Fruit fly (Drosophila melanogaster) whole organism, embryonic: ENCODE measurements around the gene Chchd2.

Experiments
- Atf3 ChIP-seq: fragments of 200-800 bp; sonication (Bioruptor generic); optimal IDR thresholded peaks from 3 replicates; lab custom pipeline; 2016; ENCODE audit warnings: missing biosample characterization, missing genetic modification characterization
- BEAF-32 ChIP-seq: fragments of 200-800 bp; sonication (Bioruptor generic); optimal IDR thresholded peaks from 3 replicates; lab custom pipeline; 2017; ENCODE audit warnings: missing biosample characterization, missing genetic modification characterization, mild to moderate bottlenecking, moderate library complexity, missing genetic modification reagents
- BtbVII ChIP-seq: fragments of 200-800 bp; sonication (Bioruptor generic); optimal IDR thresholded peaks from 3 replicates; lab custom pipeline; 2017; ENCODE audit warnings: missing biosample characterization, mild to moderate bottlenecking, missing genetic modification characterization
- CG10565 ChIP-seq: fragments of 200-800 bp; sonication (Bioruptor generic); optimal IDR thresholded peaks from 3 replicates; lab custom pipeline; 2016; ENCODE audit warnings: missing biosample characterization, mild to moderate bottlenecking, missing genetic modification characterization
- CG10654 ChIP-seq: fragments of 200-800 bp; sonication (Bioruptor generic); optimal IDR thresholded peaks from 2 replicates; lab custom pipeline; 2016; ENCODE audit warnings: missing biosample characterization, missing genetic modification characterization
- CG12155 ChIP-seq: fragments of 200-800 bp; sonication (Bioruptor generic); optimal IDR thresholded peaks from 3 replicates; lab custom pipeline; 2016; ENCODE audit warnings: missing biosample characterization, missing genetic modification characterization
- CG1233 ChIP-seq: fragments of 200-800 bp; sonication (Bioruptor generic); optimal IDR thresholded peaks from 4 replicates; lab custom pipeline; 2018; ENCODE audit warnings: missing biosample characterization, mild to moderate bottlenecking, missing genetic modification characterization
- CG12744 ChIP-seq: fragments of 200-800 bp; sonication (Bioruptor generic); optimal IDR thresholded peaks from 2 replicates; lab custom pipeline; 2016; ENCODE audit warnings: missing biosample characterization, missing genetic modification characterization
- CG12769 ChIP-seq: fragments of 200-800 bp; sonication (Bioruptor generic); optimal IDR thresholded peaks from 2 replicates; lab custom pipeline; 2019; ENCODE audit warnings: missing biosample characterization, mild to moderate bottlenecking, missing genetic modification characterization, moderate library complexity
- CG15696 ChIP-seq: fragments of 200-800 bp; sonication (Bioruptor generic); optimal IDR thresholded peaks from 2 replicates; lab custom pipeline; 2019; ENCODE audit warnings: missing biosample characterization, mild to moderate bottlenecking, missing genetic modification characterization, moderate library complexity
- CG1602 ChIP-seq: fragments of 200-800 bp; sonication (Bioruptor generic); optimal IDR thresholded peaks from 3 replicates; lab custom pipeline; 2016; ENCODE audit warnings: missing biosample characterization, missing genetic modification characterization
- CG2199 ChIP-seq: fragments of 200-800 bp; sonication (Bioruptor generic); IDR thresholded peaks from 3 replicates; pipeline ENCODE4 v1.3.6; 2022; ENCODE audit warnings: missing biosample characterization, missing genetic modification characterization
- CG30403 ChIP-seq: fragments of 200-800 bp; sonication (Bioruptor generic); optimal IDR thresholded peaks from 3 replicates; lab custom pipeline; 2016; ENCODE audit warnings: missing biosample characterization, missing genetic modification characterization
- CG31441 ChIP-seq: fragments of 200-800 bp; sonication (Bioruptor generic); IDR thresholded peaks from 2 replicates; pipeline ENCODE4 v1.3.6; 2022; ENCODE audit warnings: missing biosample characterization, missing genetic modification characterization
- CG34224 ChIP-seq: fragments of 200-800 bp; sonication (Bioruptor generic); IDR thresholded peaks from 3 replicates; pipeline ENCODE4 v1.3.6; 2022; ENCODE audit warnings: missing biosample characterization, missing genetic modification characterization; ENCODE audit not compliant: partially characterized antibody
- CG4404 ChIP-seq: fragments of 200-800 bp; sonication (Bioruptor generic); IDR thresholded peaks from 2 replicates; pipeline ENCODE4 v1.3.6; 2022; ENCODE audit warnings: missing biosample characterization, missing genetic modification characterization
- CG6765 ChIP-seq: fragments of 200-800 bp; sonication (Bioruptor generic); optimal IDR thresholded peaks from 3 replicates; lab custom pipeline; 2017; ENCODE audit warnings: missing biosample characterization, mild to moderate bottlenecking, missing genetic modification characterization
- CG6791 ChIP-seq: fragments of 200-800 bp; sonication (Bioruptor generic); IDR thresholded peaks from 3 replicates; pipeline ENCODE4 v1.3.6; 2022; ENCODE audit warnings: missing biosample characterization, missing genetic modification characterization; ENCODE audit not compliant: partially characterized antibody
- CG7357 ChIP-seq: fragments of 200-800 bp; sonication (Bioruptor generic); IDR thresholded peaks from 3 replicates; pipeline ENCODE4 v1.3.6; 2022; ENCODE audit warnings: missing biosample characterization, missing genetic modification characterization
- CG9876 ChIP-seq: fragments of 200-800 bp; sonication (Bioruptor generic); optimal IDR thresholded peaks from 2 replicates; lab custom pipeline; 2016; ENCODE audit warnings: missing biosample characterization, missing genetic modification characterization
- Chrac-16 ChIP-seq: fragments of 200-800 bp; sonication (Bioruptor generic); optimal IDR thresholded peaks from 3 replicates; lab custom pipeline; 2016; ENCODE audit warnings: missing biosample characterization, missing genetic modification characterization
- CoRest ChIP-seq: fragments of 200-800 bp; sonication (Bioruptor generic); optimal IDR thresholded peaks from 3 replicates; lab custom pipeline; 2018; ENCODE audit warnings: missing biosample characterization, mild to moderate bottlenecking, missing genetic modification characterization, moderate library complexity
- Eip74EF ChIP-seq, 2 experiments: fragments of 200-800 bp in 1 of 2; fragments of >200 bp in 1 of 2; sonication (Bioruptor generic) in 1 of 2; optimal IDR thresholded peaks; 2 replicates each; lab custom pipeline; 2017 to 2019; ENCODE audit warnings: missing biosample characterization in 2 of 2, missing genetic modification characterization in 2 of 2, mild to moderate bottlenecking in 1 of 2, moderate library complexity in 1 of 2
- Ets65A ChIP-seq: fragments of 200-800 bp; sonication (Bioruptor generic); peaks from one replicate; lab custom pipeline; 2016; ENCODE audit warnings: missing biosample characterization, missing genetic modification characterization
- HHEX ChIP-seq: fragments of 200-800 bp; sonication (Bioruptor generic); optimal IDR thresholded peaks from 3 replicates; lab custom pipeline; 2017; ENCODE audit warnings: missing biosample characterization, mild to moderate bottlenecking, missing genetic modification characterization, missing genetic modification reagents
- HLHmδ ChIP-seq: fragments of 200-800 bp; sonication (Bioruptor generic); optimal IDR thresholded peaks from 2 replicates; lab custom pipeline; 2018; ENCODE audit warnings: missing biosample characterization, mild to moderate bottlenecking, missing genetic modification characterization, moderate library complexity
- Hr3 ChIP-seq: fragments of 200-800 bp; sonication (Bioruptor generic); optimal IDR thresholded peaks from 3 replicates; lab custom pipeline; 2016; ENCODE audit warnings: missing biosample characterization, missing genetic modification characterization
- Kr ChIP-seq: fragments of 200-800 bp; sonication (Bioruptor generic); optimal IDR thresholded peaks from 2 replicates; lab custom pipeline; 2017; ENCODE audit warnings: missing biosample characterization, mild to moderate bottlenecking, missing genetic modification characterization
- MBD-R2 ChIP-seq: fragments of 200-800 bp; sonication (Bioruptor generic); IDR thresholded peaks from 2 replicates; pipeline ENCODE4 v1.3.6; 2022; ENCODE audit warnings: missing biosample characterization, missing genetic modification characterization
- MESR4 ChIP-seq: fragments of 200-800 bp; sonication (Bioruptor generic); optimal IDR thresholded peaks from 2 replicates; lab custom pipeline; 2018; ENCODE audit warnings: missing biosample characterization, mild to moderate bottlenecking, missing genetic modification characterization, moderate library complexity
- Mad ChIP-seq: fragments of 200-800 bp; sonication (Bioruptor generic); optimal IDR thresholded peaks from 2 replicates; lab custom pipeline; 2016; ENCODE audit warnings: missing biosample characterization, missing genetic modification characterization
- Oli ChIP-seq: fragments of 200-800 bp; sonication (Bioruptor generic); optimal IDR thresholded peaks from 2 replicates; lab custom pipeline; 2018; ENCODE audit warnings: missing biosample characterization, mild to moderate bottlenecking, missing genetic modification characterization, moderate library complexity
- Optix ChIP-seq: fragments of 200-800 bp; sonication (Bioruptor generic); IDR thresholded peaks from 3 replicates; pipeline ENCODE4 v1.3.6; 2022; ENCODE audit warnings: missing biosample characterization, missing genetic modification characterization
- Ravus ChIP-seq: fragments of 200-800 bp; sonication (Bioruptor generic); IDR thresholded peaks from 2 replicates; pipeline ENCODE4 v1.3.6; 2022; ENCODE audit warnings: missing biosample characterization, missing genetic modification characterization
- Side ChIP-seq: fragments of 200-800 bp; sonication (Bioruptor generic); optimal IDR thresholded peaks from 2 replicates; lab custom pipeline; 2016; ENCODE audit warnings: missing biosample characterization, missing genetic modification characterization
- ato ChIP-seq: fragments of 200-800 bp; sonication (Bioruptor generic); IDR thresholded peaks from 2 replicates; pipeline ENCODE4 v1.3.6; 2022; ENCODE audit warnings: missing biosample characterization, missing genetic modification characterization; ENCODE audit not compliant: partially characterized antibody
- bigmax ChIP-seq: fragments of 200-800 bp; sonication (Bioruptor generic); optimal IDR thresholded peaks from 2 replicates; lab custom pipeline; 2018; ENCODE audit warnings: missing biosample characterization, mild to moderate bottlenecking, missing genetic modification characterization
- chn ChIP-seq: fragments of 200-800 bp; sonication (Bioruptor generic); optimal IDR thresholded peaks from 2 replicates; lab custom pipeline; 2016; ENCODE audit warnings: missing biosample characterization, missing genetic modification characterization
- danr ChIP-seq: fragments of 200-800 bp; sonication (Bioruptor generic); IDR thresholded peaks from 2 replicates; pipeline ENCODE4 v1.3.6; 2022; ENCODE audit warnings: missing biosample characterization, missing genetic modification characterization
- fd3F ChIP-seq: fragments of 200-800 bp; sonication (Bioruptor generic); optimal IDR thresholded peaks from 2 replicates; lab custom pipeline; 2018; ENCODE audit warnings: missing biosample characterization, mild to moderate bottlenecking, missing genetic modification characterization, moderate library complexity
- ham ChIP-seq: fragments of 200-800 bp; sonication (Bioruptor generic); IDR thresholded peaks from 2 replicates; pipeline ENCODE4 v1.3.6; 2022; ENCODE audit warnings: missing biosample characterization, missing genetic modification characterization
- hbn ChIP-seq: fragments of 200-800 bp; sonication (Bioruptor generic); IDR thresholded peaks from 2 replicates; pipeline ENCODE4 v1.3.6; 2022; ENCODE audit warnings: missing biosample characterization, missing genetic modification characterization; ENCODE audit not compliant: partially characterized antibody
- jumu ChIP-seq: fragments of 200-800 bp; sonication (Bioruptor generic); optimal IDR thresholded peaks from 3 replicates; lab custom pipeline; 2016; ENCODE audit warnings: missing biosample characterization, missing genetic modification characterization
- lov ChIP-seq, 2 experiments: fragments of 200-800 bp in 1 of 2; fragments of >200 bp in 1 of 2; sonication (Bioruptor generic) in 1 of 2; IDR thresholded peaks in 1 of 2; optimal IDR thresholded peaks in 1 of 2; 2 replicates in 1 of 2; 3 replicates in 1 of 2; pipeline versions ENCODE4 v1.3.6 to Lab custom; 2017 to 2022; ENCODE audit warnings: missing biosample characterization in 1 of 2, missing genetic modification characterization in 1 of 2
- rib ChIP-seq: fragments of 200-800 bp; sonication (Bioruptor generic); IDR thresholded peaks from 2 replicates; pipeline ENCODE4 v1.3.6; 2022; ENCODE audit warnings: missing biosample characterization, missing genetic modification characterization
- run ChIP-seq: fragments of 200-800 bp; sonication (Bioruptor generic); optimal IDR thresholded peaks from 3 replicates; lab custom pipeline; 2018; ENCODE audit warnings: missing biosample characterization, mild to moderate bottlenecking, missing genetic modification characterization
- sim ChIP-seq: fragments of 200-800 bp; sonication (Bioruptor generic); IDR thresholded peaks from 2 replicates; pipeline ENCODE4 v1.3.6; 2022; ENCODE audit warnings: missing biosample characterization, missing genetic modification characterization
- sqz ChIP-seq: fragments of 200-800 bp; sonication (Bioruptor generic); optimal IDR thresholded peaks from 3 replicates; lab custom pipeline; 2018; ENCODE audit warnings: missing biosample characterization, mild to moderate bottlenecking, missing genetic modification characterization
- stc ChIP-seq: fragments of 200-800 bp; sonication (Bioruptor generic); IDR thresholded peaks from 2 replicates; pipeline ENCODE4 v1.3.6; 2022; ENCODE audit warnings: missing biosample characterization, missing genetic modification characterization
- tap ChIP-seq: fragments of 200-800 bp; optimal IDR thresholded peaks from 3 replicates; lab custom pipeline; 2019; ENCODE audit warnings: missing biosample characterization, mild to moderate bottlenecking, missing genetic modification characterization, moderate library complexity
- vnd ChIP-seq: fragments of 200-800 bp; sonication (Bioruptor generic); IDR thresholded peaks from 3 replicates; pipeline ENCODE4 v1.3.6; 2022; ENCODE audit warnings: missing biosample characterization, missing genetic modification characterization; ENCODE audit not compliant: partially characterized antibody

Gene Chchd2

DNA sequence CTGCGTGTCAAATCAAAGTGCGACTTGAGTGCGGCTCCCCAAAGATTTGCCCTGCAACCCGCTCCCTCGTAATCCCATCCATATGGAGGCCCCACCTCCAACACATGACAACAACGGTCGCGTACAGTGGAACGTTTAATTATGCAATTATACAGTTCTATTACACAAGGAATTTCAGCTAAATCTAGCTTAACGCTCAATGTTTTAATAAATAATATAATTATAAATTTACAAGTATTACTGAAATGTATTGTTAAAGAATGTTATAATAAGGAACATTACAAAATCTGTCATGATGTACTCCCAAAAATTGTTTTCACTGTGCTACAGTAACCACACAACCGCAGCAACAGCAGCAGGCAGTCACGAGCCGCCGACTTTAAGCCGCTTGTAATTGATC lies 25.3 kb downstream of the Chchd2 start (continued):
- no peak for TF ChIP-seq BEAF-32 (GFP tag; lab: Kevin White, UChicago)
- TF ChIP-seq rib = no peak
- no peak for TF ChIP-seq CG2199 (GFP tag; lab: Robert Waterston, UW)
- no peak for TF ChIP-seq danr (GFP tag; lab: Robert Waterston, UW)
- no peak for TF ChIP-seq Kr (GFP tag; lab: Kevin White, UChicago)
- no peak for TF ChIP-seq Optix
- no peak for TF ChIP-seq Mad (GFP tag; lab: Kevin White, UChicago)
- no peak for TF ChIP-seq CG1602 (GFP tag; lab: Kevin White, UChicago)
- TF ChIP-seq CG9876 (GFP tag; lab: Kevin White, UChicago) = no peak
- no peak for TF ChIP-seq Ravus (GFP tag; lab: Robert Waterston, UW)
- no peak for TF ChIP-seq CG30403 (GFP tag; lab: Kevin White, UChicago)
- no peak for TF ChIP-seq CG6791
- no peak for TF ChIP-seq sqz (GFP tag; lab: Kevin White, UChicago)
- no peak for TF ChIP-seq MESR4 (GFP tag; lab: Kevin White, UChicago)
- TF ChIP-seq bigmax (GFP tag; lab: Kevin White, UChicago) = no peak
- TF ChIP-seq ham (GFP tag; lab: Robert Waterston, UW) = no peak
- no peak for TF ChIP-seq Chrac-16
- TF ChIP-seq CG10565 (GFP tag; lab: Kevin White, UChicago) = no peak
- TF ChIP-seq lov (optimal IDR thresholded peaks at IDR 0.05; lab: Kevin White, UChicago) = no peak
- no peak for TF ChIP-seq lov (GFP tag; IDR thresholded peaks at IDR 0.05; lab: Robert Waterston, UW)
- TF ChIP-seq run = no peak
- no peak for TF ChIP-seq CG1233 (GFP tag; lab: Kevin White, UChicago)
- TF ChIP-seq stc (GFP tag; lab: Robert Waterston, UW) = peak; percentile 54; the same call in 1 of the 2 replicates
- peak; percentile 40; the same call in 1 of the 2 replicates for TF ChIP-seq CG31441 (GFP tag; lab: Robert Waterston, UW)
- TF ChIP-seq CoRest (tag; lab: Kevin White, UChicago) = no peak
- TF ChIP-seq CG12744 = no peak
- no peak for TF ChIP-seq Atf3 (GFP tag; lab: Kevin White, UChicago)
- no peak for TF ChIP-seq Eip74EF (GFP tag; optimal IDR thresholded peaks at IDR 0.05; lab: Kevin White, UChicago)
- TF ChIP-seq Ets65A (GFP tag; lab: Kevin White, UChicago) = no peak
- TF ChIP-seq CG6765 (GFP tag; lab: Kevin White, UChicago) = no peak
- TF ChIP-seq CG7357 = no peak
- TF ChIP-seq BtbVII (GFP tag; lab: Kevin White, UChicago) = no peak
- no peak for TF ChIP-seq CG10654
- no peak for TF ChIP-seq HHEX (GFP tag; lab: Kevin White, UChicago)
- no peak for TF ChIP-seq Oli (tag; lab: Kevin White, UChicago)
- no peak for TF ChIP-seq chn (GFP tag; lab: Kevin White, UChicago)
- no peak for TF ChIP-seq hbn (GFP tag; lab: Robert Waterston, UW)
- no peak for TF ChIP-seq Side (GFP tag; lab: Kevin White, UChicago)
- no peak for TF ChIP-seq CG15696 (tag; lab: Kevin White, UChicago)
- no peak for TF ChIP-seq CG12155
- TF ChIP-seq vnd = no peak
- TF ChIP-seq CG34224 = no peak
- TF ChIP-seq Hr3 (GFP tag; lab: Kevin White, UChicago) = no peak
- no peak for TF ChIP-seq CG4404 (GFP tag; lab: Robert Waterston, UW)
- TF ChIP-seq jumu (GFP tag; lab: Kevin White, UChicago) = no peak
- TF ChIP-seq ato = no peak
- TF ChIP-seq MBD-R2 (GFP tag; lab: Robert Waterston, UW) = no peak
- TF ChIP-seq HLHmδ (GFP tag; lab: Kevin White, UChicago) = no peak
- TF ChIP-seq sim (GFP tag; lab: Robert Waterston, UW) = no peak
- TF ChIP-seq tap (tag; lab: Kevin White, UChicago) = no peak
- no peak for TF ChIP-seq CG12769 (tag; lab: Kevin White, UChicago)
- no peak for TF ChIP-seq fd3F (GFP tag; lab: Kevin White, UChicago)
